Worm (Caenorhabditis elegans): Measurements from ENCODE around the gene srh-137.

DNA sequence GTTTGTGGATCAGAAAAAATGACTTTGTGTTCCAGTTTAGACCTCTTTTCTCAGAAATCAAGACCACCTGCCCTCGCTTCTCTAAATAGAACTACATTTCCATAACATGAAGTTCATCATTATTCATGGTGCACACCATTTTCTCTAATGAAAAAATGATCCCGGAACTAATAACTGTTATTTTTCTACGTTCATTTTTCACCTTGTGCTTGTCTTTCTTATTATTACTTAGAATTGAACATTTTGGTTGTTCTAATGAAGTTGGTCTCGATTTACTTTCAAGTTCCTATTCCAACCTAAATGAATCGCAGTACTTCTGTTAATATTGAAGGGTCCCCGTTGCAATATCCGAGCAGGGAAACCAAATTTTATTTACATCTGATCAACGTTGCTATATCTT lies 33.6 kb downstream of the srh-137 start, which contains the start of gene srw-36:
- TF ChIP-seq ceh-34 (tag; optimal IDR thresholded peaks at IDR 0.05) (no peak), pqm-1 (tag; optimal IDR thresholded peaks at IDR 0.05) (no peak), ceh-18 (tag; optimal IDR thresholded peaks at IDR 0.05) (no peak), ets-4 (tag; optimal IDR thresholded peaks at IDR 0.05) (no peak), eyg-1 (tag; optimal IDR thresholded peaks at IDR 0.05) (no peak), unc-42 (tag; optimal IDR thresholded peaks at IDR 0.05) (no peak), ttx-3 (tag; optimal IDR thresholded peaks at IDR 0.05) (no peak), C38D4.7 (GFP tag; optimal IDR thresholded peaks at IDR 0.05) (no peak), rnt-1 (tag; optimal IDR thresholded peaks at IDR 0.05) (no peak), nhr-232 (tag; optimal IDR thresholded peaks at IDR 0.05) (no peak), sdc-2 (tag; optimal IDR thresholded peaks at IDR 0.05) (no peak), ref-2 (tag; optimal IDR thresholded peaks at IDR 0.05) (no peak)
